Fruit fly (Drosophila melanogaster): ENCODE data around the gene CG3156.

Gene CG3156

DNA sequence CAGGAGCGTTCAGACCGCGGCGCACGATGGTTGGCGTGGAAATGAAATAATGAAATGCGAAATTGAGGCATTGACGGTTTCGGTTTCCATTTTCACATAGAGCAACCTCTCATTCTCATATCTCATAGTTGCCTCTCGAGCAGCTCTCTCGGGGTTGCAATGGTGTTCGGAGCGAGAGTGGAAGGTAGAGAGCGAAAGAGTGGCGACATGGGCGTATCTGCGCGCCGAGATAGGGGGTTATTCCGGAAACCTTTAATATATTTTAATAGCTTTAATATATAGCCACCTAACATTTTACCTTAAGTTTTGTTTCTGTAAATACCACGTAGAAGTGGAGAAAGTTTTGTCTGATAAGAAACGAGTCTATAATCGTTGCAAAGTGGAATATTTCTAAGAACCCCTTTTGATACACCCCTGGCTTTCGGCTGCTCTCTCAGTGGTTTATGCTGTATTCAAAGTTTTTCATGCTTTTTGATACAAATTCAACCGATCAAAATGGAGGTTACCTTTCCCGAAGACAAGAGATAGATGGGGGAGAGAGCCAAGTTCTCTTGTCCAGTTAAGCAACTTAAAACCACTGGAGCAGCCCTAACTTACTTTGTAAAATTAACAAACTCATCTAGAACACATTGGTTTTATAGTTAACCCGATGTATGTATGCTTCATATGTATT, 35.6 kb downstream of the CG3156 start, which contains the start of gene elav (continued):
- TF ChIP-seq unpg (GFP tag; optimal IDR thresholded peaks at IDR 0.05) (peak; percentile 98), Poxn (GFP tag; IDR thresholded peaks at IDR 0.05) (peak; percentile 96), Fer3 (tag; optimal IDR thresholded peaks at IDR 0.05) (peak; percentile 98), D19B (GFP tag; optimal IDR thresholded peaks at IDR 0.05) (peak; percentile 95), org-1 (GFP tag; optimal IDR thresholded peaks at IDR 0.05) (peak; percentile 97), CG17829 (tag; optimal IDR thresholded peaks at IDR 0.05) (peak; percentile 99), Mes4 (GFP tag; optimal IDR thresholded peaks at IDR 0.05) (peak; percentile 94), dmrt99B (tag; optimal IDR thresholded peaks at IDR 0.05) (peak; percentile 99), scrt (GFP tag; optimal IDR thresholded peaks at IDR 0.05) (peak; percentile 98), luna (GFP tag; optimal IDR thresholded peaks at IDR 0.05) (peak; percentile 82), ftz-f1 (GFP tag; optimal IDR thresholded peaks at IDR 0.05) (peak; percentile 84), Vsx1 (GFP tag; optimal IDR thresholded peaks at IDR 0.05) (peak; percentile 97), dimm (GFP tag; IDR thresholded peaks at IDR 0.05) (peak; percentile 91), Ada2b (GFP tag; IDR thresholded peaks at IDR 0.05) (peak; percentile 98), Myb (GFP tag; optimal IDR thresholded peaks at IDR 0.05) (peak; percentile 84), Sox102F (GFP tag; optimal IDR thresholded peaks at IDR 0.05) (peak; percentile 98), ac (GFP tag; optimal IDR thresholded peaks at IDR 0.05) (peak; percentile 98), ara (GFP tag; IDR thresholded peaks at IDR 0.05) (peak; percentile 97), CG3726 (GFP tag; IDR thresholded peaks at IDR 0.05) (peak; percentile 96), chinmo (GFP tag; IDR thresholded peaks at IDR 0.05; ENCODE audit: partially characterized antibody) (no peak), mam (GFP tag; optimal IDR thresholded peaks at IDR 0.05) (peak; percentile 98), Dll (GFP tag; IDR thresholded peaks at IDR 0.05; ENCODE audit: partially characterized antibody) (0 out of 4 replicates have a peak, but pooled peaks have one; percentile 23), Dref (GFP tag; IDR thresholded peaks at IDR 0.05) (peak; percentile 44), CG31365 (tag; optimal IDR thresholded peaks at IDR 0.05) (peak; percentile 90), HLH3B (GFP tag; IDR thresholded peaks at IDR 0.05) (peak; percentile 98), Nf-YC (tag; optimal IDR thresholded peaks at IDR 0.05) (peak; percentile 94), vvl (GFP tag; IDR thresholded peaks at IDR 0.05) (peak; percentile 99), sisA (GFP tag; IDR thresholded peaks at IDR 0.05) (peak; percentile 98), tgo (GFP tag; IDR thresholded peaks at IDR 0.05) (peak; percentile 98), fd96Cb (tag; optimal IDR thresholded peaks at IDR 0.05) (peak; percentile 98), CG14441 (GFP tag; IDR thresholded peaks at IDR 0.05) (peak; percentile 98), z (GFP tag; IDR thresholded peaks at IDR 0.05) (peak; percentile 82; the same call in 2 of the 3 replicates), pb (GFP tag; optimal IDR thresholded peaks at IDR 0.05) (peak; percentile 85), insv (GFP tag; optimal IDR thresholded peaks at IDR 0.05) (peak; percentile 31 to 87), Nf-YB (GFP tag; optimal IDR thresholded peaks at IDR 0.05) (peak; percentile 91), CG10147 (GFP tag; optimal IDR thresholded peaks at IDR 0.05) (peak; percentile 99), pzg (GFP tag; optimal IDR thresholded peaks at IDR 0.05) (peak; percentile 22), mirr (GFP tag; optimal IDR thresholded peaks at IDR 0.05) (peak; percentile 98), Dp (GFP tag; optimal IDR thresholded peaks at IDR 0.05) (peak; percentile 37), CG7786 (GFP tag; optimal IDR thresholded peaks at IDR 0.05) (peak; percentile 96), CG7372 (GFP tag; IDR thresholded peaks at IDR 0.05) (peak; percentile 98), gem (tag; optimal IDR thresholded peaks at IDR 0.05) (peak; percentile 99), lmd (GFP tag; IDR thresholded peaks at IDR 0.05) (peak; percentile 99), CG10959 (GFP tag; IDR thresholded peaks at IDR 0.05) (peak; percentile 96), CG11247 (GFP tag; IDR thresholded peaks at IDR 0.05) (peak; percentile 98), ham (GFP tag; IDR thresholded peaks at IDR 0.05) (peak; percentile 95), cad (GFP tag; optimal IDR thresholded peaks at IDR 0.05) (peak; percentile 12), ase (GFP tag; IDR thresholded peaks at IDR 0.05) (peak; percentile 95), CG32767 (GFP tag; IDR thresholded peaks at IDR 0.05) (peak; percentile 99), CG18476 (GFP tag; optimal IDR thresholded peaks at IDR 0.05) (peak; percentile 97)

All from whole organism, embryonic.